Worm (Caenorhabditis elegans): Measurements from ENCODE around the gene col-71.
A peak's percentile ranks its signal among the peaks of the same experiment; 100 is the strongest.

col-71 gene

ce11 chrII:3502520-3503323 lies at the start of gene col-71, which contains the start of gene Y49F6B.2:
Gene col-71, minus strand, starts transcription at chrII:3502570.
Gene Y49F6B.2, plus strand, starts transcription at chrII:3502968.
- TF ChIP-seq sea-1 (GFP tag; conservative IDR thresholded peaks at IDR 0.05) (0 out of 2 replicates have a peak, but pooled peaks have one; percentile 55), tbx-37 (GFP tag; conservative IDR thresholded peaks at IDR 0.05) (peak; percentile 61), B0310.2 (tag; optimal IDR thresholded peaks at IDR 0.05) (no peak), scrt-1 (GFP tag; IDR thresholded peaks at IDR 0.05) (0 out of 2 replicates have a peak, but pooled peaks have one; percentile 42), hnd-1 (tag; optimal IDR thresholded peaks at IDR 0.05) (no peak), aly-1 (tag; optimal IDR thresholded peaks at IDR 0.05) (no peak), ets-7 (tag; optimal IDR thresholded peaks at IDR 0.05) (peak; percentile 10), F13C5.2 (tag; optimal IDR thresholded peaks at IDR 0.05) (peak; percentile 59), tbx-11 (GFP tag; IDR thresholded peaks at IDR 0.05) (no peak; the same call in 1 of the 2 replicates), hmg-4 (GFP tag; optimal IDR thresholded peaks at IDR 0.05) (peak; percentile 36), flt-1 (GFP tag; IDR thresholded peaks at IDR 0.05) (no peak), pes-1 (GFP tag; IDR thresholded peaks at IDR 0.05) (peak; percentile 79), ama-1 (optimal IDR thresholded peaks at IDR 0.05) (no peak), tra-4 (tag; optimal IDR thresholded peaks at IDR 0.05) (no peak), ceh-36 (tag; optimal IDR thresholded peaks at IDR 0.05) (no peak), hmbx-1 (tag; optimal IDR thresholded peaks at IDR 0.05) (peak; percentile 17), ceh-13 (GFP tag; optimal IDR thresholded peaks at IDR 0.05) (no peak)

- TF ChIP-seq pes-1 (GFP tag; IDR thresholded peaks at IDR 0.05): no peak
- TF ChIP-seq B0310.2 (tag; optimal IDR thresholded peaks at IDR 0.05): no peak
- no peak for TF ChIP-seq ets-7 (tag; optimal IDR thresholded peaks at IDR 0.05)
- no peak for TF ChIP-seq sea-1 (GFP tag; conservative IDR thresholded peaks at IDR 0.05)
- no peak for TF ChIP-seq hmbx-1 (tag; optimal IDR thresholded peaks at IDR 0.05)
- TF ChIP-seq hnd-1 (tag; optimal IDR thresholded peaks at IDR 0.05): no peak
- TF ChIP-seq ceh-36 (tag; optimal IDR thresholded peaks at IDR 0.05): no peak
- no peak for TF ChIP-seq tra-4 (tag; optimal IDR thresholded peaks at IDR 0.05)
- TF ChIP-seq ceh-13 (GFP tag; optimal IDR thresholded peaks at IDR 0.05): no peak
- no peak for TF ChIP-seq flt-1 (GFP tag; IDR thresholded peaks at IDR 0.05)
- no peak for TF ChIP-seq F13C5.2 (tag; optimal IDR thresholded peaks at IDR 0.05)
- no peak for TF ChIP-seq ama-1 (optimal IDR thresholded peaks at IDR 0.05)
- TF ChIP-seq aly-1 (tag; optimal IDR thresholded peaks at IDR 0.05): no peak
- TF ChIP-seq tbx-37 (GFP tag; conservative IDR thresholded peaks at IDR 0.05): no peak
- TF ChIP-seq hmg-4 (GFP tag; optimal IDR thresholded peaks at IDR 0.05): no peak
- TF ChIP-seq scrt-1 (GFP tag; IDR thresholded peaks at IDR 0.05): no peak
- TF ChIP-seq tbx-11 (GFP tag; IDR thresholded peaks at IDR 0.05): no peak
Measured at ce11 chrII:3550352-3550751, 48.0 kb upstream of the col-71 start, which contains the start of gene W10G11.19. Gene W10G11.19, plus strand, starts transcription at chrII:3550652.

DNA sequence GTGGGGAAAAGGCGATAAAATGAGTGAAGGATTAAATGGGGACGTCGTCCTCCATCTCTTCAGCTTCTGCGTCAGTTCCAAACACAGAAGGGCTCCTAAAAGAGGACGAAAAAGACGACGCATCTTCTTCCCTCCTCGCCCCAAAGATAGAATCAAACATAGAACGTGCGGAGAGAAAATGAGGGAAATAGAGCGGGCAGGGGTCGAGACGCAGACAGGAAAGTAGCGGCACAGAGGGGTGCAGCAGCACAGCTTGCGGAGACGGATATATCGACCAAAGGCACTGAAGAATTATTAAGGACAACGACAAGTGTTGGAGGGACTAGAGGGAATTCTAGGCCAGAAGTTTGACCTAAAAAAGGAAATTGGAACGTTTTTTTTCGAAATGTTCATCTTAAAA lies 44.9 kb upstream of the col-71 start:
- TF ChIP-seq ets-7 (tag; optimal IDR thresholded peaks at IDR 0.05) (no peak), flt-1 (GFP tag; IDR thresholded peaks at IDR 0.05) (no peak), scrt-1 (GFP tag; IDR thresholded peaks at IDR 0.05) (no peak), tbx-37 (GFP tag; conservative IDR thresholded peaks at IDR 0.05) (0 out of 2 replicates have a peak, but pooled peaks have one; percentile 6), hmg-4 (GFP tag; optimal IDR thresholded peaks at IDR 0.05) (peak; percentile 54), tbx-11 (GFP tag; IDR thresholded peaks at IDR 0.05) (no peak), sea-1 (GFP tag; conservative IDR thresholded peaks at IDR 0.05) (no peak), ceh-36 (tag; optimal IDR thresholded peaks at IDR 0.05) (no peak), ceh-13 (GFP tag; optimal IDR thresholded peaks at IDR 0.05) (no peak), ama-1 (optimal IDR thresholded peaks at IDR 0.05) (no peak), F13C5.2 (tag; optimal IDR thresholded peaks at IDR 0.05) (no peak), tra-4 (tag; optimal IDR thresholded peaks at IDR 0.05) (no peak), hmbx-1 (tag; optimal IDR thresholded peaks at IDR 0.05) (no peak), pes-1 (GFP tag; IDR thresholded peaks at IDR 0.05) (no peak)

DNA sequence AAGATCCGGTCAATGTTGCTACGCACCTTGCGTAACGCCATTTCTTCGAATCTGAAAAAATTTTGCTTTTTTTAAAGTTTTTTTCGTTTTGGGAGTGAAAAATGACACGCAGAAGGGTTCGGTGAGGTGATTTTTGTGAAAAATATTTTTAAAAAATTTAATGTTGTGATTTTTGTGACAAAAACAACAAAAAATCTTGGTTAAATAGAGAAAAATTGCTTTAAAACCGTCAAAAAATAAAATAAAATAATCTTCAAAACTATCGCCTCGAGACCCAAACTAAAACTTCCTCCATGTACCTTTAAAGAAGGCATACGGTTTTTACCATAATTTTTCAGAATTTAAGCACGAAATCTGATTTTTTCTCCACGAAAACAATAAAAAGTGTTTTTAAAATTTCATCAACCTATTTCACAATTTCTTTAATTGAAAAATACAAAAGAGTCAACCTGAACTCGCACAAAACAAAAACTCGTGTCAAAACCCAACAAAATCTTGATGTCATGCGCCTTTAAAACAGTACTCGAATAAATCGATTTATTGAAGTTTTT lies 44.1 kb upstream of the col-71 start, which contains the start of gene apd-3:
apd-3 (minus strand) TSS at position 51 of the 551 bp plus-strand sequence.
- no peak for TF ChIP-seq tra-4 (tag; optimal IDR thresholded peaks at IDR 0.05)
- TF ChIP-seq ceh-13 (GFP tag; optimal IDR thresholded peaks at IDR 0.05): no peak
- TF ChIP-seq hmbx-1 (tag; optimal IDR thresholded peaks at IDR 0.05): no peak
- TF ChIP-seq ceh-36 (tag; optimal IDR thresholded peaks at IDR 0.05): no peak
- no peak for TF ChIP-seq scrt-1 (GFP tag; IDR thresholded peaks at IDR 0.05)
- TF ChIP-seq hnd-1 (tag; optimal IDR thresholded peaks at IDR 0.05): no peak

DNA sequence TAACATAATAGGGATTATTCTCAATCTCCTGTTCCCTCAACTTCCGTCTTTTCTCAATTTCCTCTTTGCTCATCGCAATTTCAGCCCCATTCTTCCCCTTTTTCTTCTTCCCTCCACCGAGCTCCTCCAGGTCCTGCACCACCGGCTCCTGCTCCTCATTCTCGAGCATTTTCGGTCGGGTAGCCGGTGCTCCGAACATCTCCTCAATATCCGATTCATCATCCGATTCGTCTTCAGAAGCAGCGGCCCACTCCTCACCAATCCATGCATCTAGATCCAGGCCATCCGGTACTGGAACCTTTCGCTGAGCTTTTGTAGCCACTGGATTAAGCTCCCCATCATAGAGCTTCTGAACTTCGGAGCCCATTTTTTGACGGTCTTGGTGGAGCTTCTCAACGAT lies 37.8 kb upstream of the col-71 start:
- TF ChIP-seq ceh-36 (tag; optimal IDR thresholded peaks at IDR 0.05) (no peak), aly-1 (tag; optimal IDR thresholded peaks at IDR 0.05) (no peak), B0310.2 (tag; optimal IDR thresholded peaks at IDR 0.05) (no peak), flt-1 (GFP tag; IDR thresholded peaks at IDR 0.05) (no peak), ama-1 (optimal IDR thresholded peaks at IDR 0.05) (no peak)

DNA sequence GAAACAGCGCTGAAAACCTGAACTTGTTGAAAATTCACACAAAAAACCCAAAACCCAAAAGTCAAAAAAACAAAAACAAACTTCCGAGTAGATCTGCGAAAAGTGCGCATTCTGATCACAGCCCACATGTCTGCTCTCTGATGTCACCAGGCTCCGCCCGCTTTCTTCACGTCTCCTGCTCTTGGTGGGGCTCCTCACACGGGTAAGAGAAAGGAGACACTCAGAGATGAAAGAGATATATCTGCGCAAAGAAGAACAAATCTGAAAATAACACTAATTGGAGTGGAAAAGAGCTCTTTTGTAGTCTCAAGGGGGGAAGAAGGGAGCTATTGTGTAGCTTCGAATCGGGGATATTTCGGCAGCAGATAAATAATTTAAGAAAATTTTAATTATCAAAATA lies 25.9 kb upstream of the col-71 start, which contains the start of gene ncs-6:
ncs-6 (minus strand) TSS at position 261 of the 400 bp plus-strand sequence.
- TF ChIP-seq ceh-36 (tag; optimal IDR thresholded peaks at IDR 0.05): no peak
- TF ChIP-seq tbx-11 (GFP tag; IDR thresholded peaks at IDR 0.05): no peak
- no peak for TF ChIP-seq ets-7 (tag; optimal IDR thresholded peaks at IDR 0.05)
- no peak for TF ChIP-seq hmg-4 (GFP tag; optimal IDR thresholded peaks at IDR 0.05)
- no peak for TF ChIP-seq aly-1 (tag; optimal IDR thresholded peaks at IDR 0.05)
- TF ChIP-seq tbx-37 (GFP tag; conservative IDR thresholded peaks at IDR 0.05): no peak
- no peak for TF ChIP-seq scrt-1 (GFP tag; IDR thresholded peaks at IDR 0.05)
- no peak for TF ChIP-seq hmbx-1 (tag; optimal IDR thresholded peaks at IDR 0.05)
- no peak for TF ChIP-seq F13C5.2 (tag; optimal IDR thresholded peaks at IDR 0.05)
- no peak for TF ChIP-seq ama-1 (optimal IDR thresholded peaks at IDR 0.05)
- no peak for TF ChIP-seq hnd-1 (tag; optimal IDR thresholded peaks at IDR 0.05)
- TF ChIP-seq tra-4 (tag; optimal IDR thresholded peaks at IDR 0.05): no peak
- TF ChIP-seq flt-1 (GFP tag; IDR thresholded peaks at IDR 0.05): no peak
- no peak for TF ChIP-seq sea-1 (GFP tag; conservative IDR thresholded peaks at IDR 0.05)
- no peak for TF ChIP-seq B0310.2 (tag; optimal IDR thresholded peaks at IDR 0.05)
- no peak for TF ChIP-seq pes-1 (GFP tag; IDR thresholded peaks at IDR 0.05)
- no peak for TF ChIP-seq ceh-13 (GFP tag; optimal IDR thresholded peaks at IDR 0.05)

All from whole organism, early embryonic.